Worm (Caenorhabditis elegans) whole organism, L4/young adult: Measurements from ENCODE around the gene elc-1.

ENCODE experiments used
- W03F9.2 ChIP-seq: fragments of 150-350 bp; optimal IDR thresholded peaks from 2 replicates; lab custom pipeline; 2014; ENCODE audit warnings: missing biosample characterization, missing genetic modification characterization
- dao-5 ChIP-seq: sonication (generic microtip); optimal IDR thresholded peaks from 2 replicates; lab custom pipeline; 2016; ENCODE audit warnings: missing genotype, missing genetic modification characterization, moderate library complexity, missing compliant biosample characterization
- him-1 ChIP-seq: sonication (generic microtip); optimal IDR thresholded peaks from 2 replicates; lab custom pipeline; 2016; ENCODE audit warnings: missing genotype, missing genetic modification reagents, missing genetic modification characterization, missing compliant biosample characterization

- TF ChIP-seq him-1 (tag; lab: Kevin White, UChicago) (no peak), dao-5 (tag; lab: Kevin White, UChicago) (no peak), W03F9.2 (tag; lab: Kevin White, UChicago) (no peak)
Measured at ce11 chrIII:1409139-1409538, 7.9 kb downstream of the elc-1 start, which contains the start of gene Y82E9BR.22.
